Worm (Caenorhabditis elegans) whole organism, L4 larva: Measurements from ENCODE around the gene mrpl-11.

Source experiments
- ceh-28 ChIP-seq: fragments of 150-350 bp; optimal IDR thresholded peaks from 2 replicates; lab custom pipeline; 2014; ENCODE audit warnings: missing biosample characterization, missing genetic modification reagents, missing genetic modification characterization
- duxl-1 ChIP-seq: sonication (generic microtip); optimal IDR thresholded peaks from 2 replicates; lab custom pipeline; 2016; ENCODE audit warnings: mild to moderate bottlenecking, missing genetic modification characterization, moderate library complexity, missing compliant biosample characterization; ENCODE audit not compliant: poor library complexity
- fkh-10 ChIP-seq: fragments of 150-350 bp; optimal IDR thresholded peaks from 2 replicates; lab custom pipeline; 2014; ENCODE audit warnings: missing biosample characterization, missing genetic modification reagents, missing genetic modification characterization
- fos-1 ChIP-seq: fragments of 150-350 bp; optimal IDR thresholded peaks from 2 replicates; lab custom pipeline; 2014; ENCODE audit warnings: missing biosample characterization, missing genetic modification characterization
- lsy-2 ChIP-seq, 2 experiments: fragments of 150-350 bp in 1 of 2; sonication (generic microtip) in 1 of 2; optimal IDR thresholded peaks; 2 replicates each; lab custom pipeline; 2014 to 2017; ENCODE audit warnings: missing biosample characterization in 2 of 2, missing genetic modification characterization in 2 of 2
- mxl-2 ChIP-seq: fragments of 200-800 bp; sonication (Bioruptor generic); conservative IDR thresholded peaks from 2 replicates; pipeline ENCODE4 v1.3.6; 2022; ENCODE audit warnings: missing genetic modification reagents, missing genetic modification characterization, missing compliant biosample characterization
- pha-4 ChIP-seq, 2 experiments: fragments of 150-350 bp in 1 of 2; fragments of 200-800 bp in 1 of 2; sonication (Bioruptor generic) in 1 of 2; IDR thresholded peaks in 1 of 2; optimal IDR thresholded peaks in 1 of 2; 2 replicates each; pipeline versions ENCODE4 v1.3.6 to Lab custom; 2014 to 2022; ENCODE audit warnings: missing genetic modification characterization in 2 of 2, missing genetic modification reagents in 2 of 2, missing biosample characterization in 1 of 2, missing compliant biosample characterization in 1 of 2
- unc-62 ChIP-seq, 3 experiments: fragments of 150-350 bp in 1 of 3; sonication (generic microtip); optimal IDR thresholded peaks in 2 of 3; peaks in 1 of 3; 1 replicate in 1 of 3; 2 replicates in 2 of 3; lab custom pipeline; 2014 to 2017; ENCODE audit warnings: missing biosample characterization in 3 of 3, missing genetic modification characterization in 3 of 3, missing genetic modification reagents in 3 of 3, missing genotype in 1 of 3

ce11 chrIII:8693322-8693721, 24.1 kb upstream of the mrpl-11 start, which contains the start of gene B0303.7:
- TF ChIP-seq lsy-2 (tag; optimal IDR thresholded peaks at IDR 0.05; lab: Kevin White, UChicago) (no peak), pha-4 (GFP tag; IDR thresholded peaks at IDR 0.05; lab: Robert Waterston, UW) (no peak), pha-4 (tag; optimal IDR thresholded peaks at IDR 0.05; lab: Kevin White, UChicago) (no peak), duxl-1 (tag; lab: Kevin White, UChicago) (no peak), ceh-28 (no peak), fkh-10 (GFP tag; lab: Kevin White, UChicago) (no peak), unc-62 (GFP tag; optimal IDR thresholded peaks at IDR 0.05 in 1 of 2; lab: Kevin White, UChicago) (no peak), unc-62 (tag; optimal IDR thresholded peaks at IDR 0.05; lab: Kevin White, UChicago) (no peak), fos-1 (tag; lab: Kevin White, UChicago) (no peak), mxl-2 (GFP tag; lab: Robert Waterston, UW) (no peak)
